Worm (Caenorhabditis elegans) whole organism, L3 larva: ENCODE measurements around the gene F53H4.4.

ENCODE experiments used
- R02D3.7 ChIP-seq: fragments of 150-350 bp; optimal IDR thresholded peaks from 2 replicates; lab custom pipeline; 2014; ENCODE audit warnings: missing biosample characterization, missing genetic modification characterization
- ZK546.5 ChIP-seq: sonication (generic microtip); optimal IDR thresholded peaks from 2 replicates; lab custom pipeline; 2017; ENCODE audit warnings: missing biosample characterization, missing genetic modification characterization
- aly-2 ChIP-seq: fragments of 150-350 bp; optimal IDR thresholded peaks from 2 replicates; lab custom pipeline; 2014; ENCODE audit warnings: missing biosample characterization, missing genetic modification characterization
- ceh-16 ChIP-seq: sonication (generic microtip); optimal IDR thresholded peaks from 2 replicates; lab custom pipeline; 2017; ENCODE audit warnings: missing biosample characterization, missing genetic modification characterization
- ceh-28 ChIP-seq: fragments of 150-350 bp; optimal IDR thresholded peaks from 2 replicates; lab custom pipeline; 2014; ENCODE audit warnings: missing biosample characterization, missing genetic modification reagents, missing genetic modification characterization
- ceh-9 ChIP-seq: sonication (generic microtip); optimal IDR thresholded peaks from 2 replicates; lab custom pipeline; 2018; ENCODE audit warnings: missing biosample characterization, missing genetic modification characterization
- daf-12 ChIP-seq: fragments of 150-350 bp; optimal IDR thresholded peaks from 2 replicates; lab custom pipeline; 2014; ENCODE audit warnings: missing biosample characterization, missing genetic modification reagents, missing genetic modification characterization
- egl-27 ChIP-seq: sonication (generic microtip); optimal IDR thresholded peaks from 4 replicates; lab custom pipeline; 2017; ENCODE audit warnings: missing biosample characterization, missing genetic modification reagents, missing genetic modification characterization
- egl-5 ChIP-seq: fragments of 150-350 bp; optimal IDR thresholded peaks from 2 replicates; lab custom pipeline; 2017; ENCODE audit warnings: missing biosample characterization, missing genetic modification reagents, missing genetic modification characterization, inconsistent platforms
- elt-1 ChIP-seq: fragments of 150-350 bp; optimal IDR thresholded peaks from 2 replicates; lab custom pipeline; 2014; ENCODE audit warnings: missing biosample characterization, missing genetic modification characterization
- elt-2 ChIP-seq: sonication (generic microtip); optimal IDR thresholded peaks from 2 replicates; lab custom pipeline; 2016; ENCODE audit warnings: missing genetic modification reagents, mild to moderate bottlenecking, missing genetic modification characterization, missing compliant biosample characterization
- eor-1 ChIP-seq, 2 experiments: fragments of 150-350 bp; optimal IDR thresholded peaks; 2 replicates each; lab custom pipeline; 2014 to 2018; ENCODE audit warnings: missing biosample characterization in 2 of 2, missing genetic modification characterization in 2 of 2
- fkh-10 ChIP-seq: sonication (generic microtip); optimal IDR thresholded peaks from 2 replicates; lab custom pipeline; 2017; ENCODE audit warnings: missing biosample characterization, missing genetic modification reagents, missing genetic modification characterization
- fos-1 ChIP-seq: fragments of 150-350 bp; optimal IDR thresholded peaks from 2 replicates; lab custom pipeline; 2014; ENCODE audit warnings: missing biosample characterization, missing genetic modification characterization
- hmg-11 ChIP-seq: sonication (generic microtip); optimal IDR thresholded peaks from 2 replicates; lab custom pipeline; 2016; ENCODE audit warnings: missing genetic modification characterization, missing compliant biosample characterization
- jun-1 ChIP-seq: fragments of 150-350 bp; optimal IDR thresholded peaks from 2 replicates; lab custom pipeline; 2014; ENCODE audit warnings: missing biosample characterization, missing genetic modification reagents, missing genetic modification characterization
- lin-15B ChIP-seq: fragments of 150-350 bp; optimal IDR thresholded peaks from 2 replicates; lab custom pipeline; 2014; ENCODE audit warnings: missing biosample characterization, missing genetic modification characterization
- lin-39 ChIP-seq: fragments of 150-350 bp; optimal IDR thresholded peaks from 2 replicates; lab custom pipeline; 2018; ENCODE audit warnings: missing biosample characterization, missing genetic modification reagents, missing genetic modification characterization
- lsy-12 ChIP-seq: sonication (generic microtip); optimal IDR thresholded peaks from 2 replicates; lab custom pipeline; 2016; ENCODE audit warnings: mild to moderate bottlenecking, missing genetic modification characterization, missing compliant biosample characterization
- mdl-1 ChIP-seq: fragments of 150-350 bp; optimal IDR thresholded peaks from 2 replicates; lab custom pipeline; 2014; ENCODE audit warnings: missing biosample characterization, missing genetic modification characterization
- nfya-1 ChIP-seq: sonication (generic microtip); optimal IDR thresholded peaks from 2 replicates; lab custom pipeline; 2017; ENCODE audit warnings: missing genetic modification characterization, mild to moderate bottlenecking, missing compliant biosample characterization, antibody characterized with exemption, moderate library complexity; ENCODE audit not compliant: insufficient read depth
- nhr-11 ChIP-seq: fragments of 150-350 bp; optimal IDR thresholded peaks from 2 replicates; lab custom pipeline; 2014; ENCODE audit warnings: missing biosample characterization, missing genetic modification characterization
- nhr-12 ChIP-seq: fragments of 150-350 bp; optimal IDR thresholded peaks from 2 replicates; lab custom pipeline; 2014; ENCODE audit warnings: missing biosample characterization, missing genetic modification characterization
- nhr-23 ChIP-seq: fragments of 150-350 bp; optimal IDR thresholded peaks from 2 replicates; lab custom pipeline; 2014; ENCODE audit warnings: missing biosample characterization, missing genetic modification reagents, missing genetic modification characterization
- nhr-25 ChIP-seq: sonication (generic microtip); optimal IDR thresholded peaks from 2 replicates; lab custom pipeline; 2017; ENCODE audit warnings: missing biosample characterization, missing genetic modification characterization
- nhr-28 ChIP-seq: fragments of 150-350 bp; optimal IDR thresholded peaks from 2 replicates; lab custom pipeline; 2014; ENCODE audit warnings: missing biosample characterization, missing genetic modification characterization
- nhr-43 ChIP-seq: sonication (generic microtip); optimal IDR thresholded peaks from 2 replicates; lab custom pipeline; 2016; ENCODE audit warnings: mild to moderate bottlenecking, missing genetic modification characterization, missing compliant biosample characterization; ENCODE audit not compliant: poor library complexity, severe bottlenecking
- nhr-67 ChIP-seq: fragments of 150-350 bp; optimal IDR thresholded peaks from 2 replicates; lab custom pipeline; 2014; ENCODE audit warnings: missing biosample characterization, missing genetic modification characterization
- nhr-76 ChIP-seq: fragments of 150-350 bp; sonication (generic microtip); optimal IDR thresholded peaks from 5 replicates; lab custom pipeline; 2014; ENCODE audit warnings: missing biosample characterization, missing genetic modification characterization
- nhr-77 ChIP-seq: fragments of 150-350 bp; optimal IDR thresholded peaks from 2 replicates; lab custom pipeline; 2014; ENCODE audit warnings: missing biosample characterization, missing genetic modification characterization
- pha-4 ChIP-seq: fragments of 150-350 bp; optimal IDR thresholded peaks from 2 replicates; lab custom pipeline; 2014; ENCODE audit warnings: missing biosample characterization, missing genetic modification reagents, missing genetic modification characterization
- pqm-1 ChIP-seq: fragments of 150-350 bp; optimal IDR thresholded peaks from 2 replicates; lab custom pipeline; 2017; ENCODE audit warnings: missing biosample characterization, missing genetic modification characterization, inconsistent platforms
- sea-2 ChIP-seq: fragments of 150-350 bp; sonication (generic microtip); optimal IDR thresholded peaks from 4 replicates; lab custom pipeline; 2014; ENCODE audit warnings: missing biosample characterization, missing genetic modification reagents, missing genetic modification characterization
- snpc-4 ChIP-seq: fragments of 150-350 bp; optimal IDR thresholded peaks from 2 replicates; lab custom pipeline; 2014; ENCODE audit warnings: missing biosample characterization, missing genetic modification characterization
- tbx-2 ChIP-seq: sonication (generic microtip); optimal IDR thresholded peaks from 2 replicates; lab custom pipeline; 2016; ENCODE audit warnings: mild to moderate bottlenecking, missing genetic modification characterization, missing compliant biosample characterization
- unc-39 ChIP-seq: sonication (generic microtip); optimal IDR thresholded peaks from 4 replicates; lab custom pipeline; 2017; ENCODE audit warnings: missing biosample characterization, missing genetic modification characterization
- zag-1 ChIP-seq: fragments of 150-350 bp; optimal IDR thresholded peaks from 2 replicates; lab custom pipeline; 2014; ENCODE audit warnings: missing biosample characterization, missing genetic modification characterization
- ztf-11 ChIP-seq: fragments of 150-350 bp; optimal IDR thresholded peaks from 2 replicates; lab custom pipeline; 2014; ENCODE audit warnings: missing biosample characterization, missing genetic modification characterization

The F53H4.4 gene

DNA sequence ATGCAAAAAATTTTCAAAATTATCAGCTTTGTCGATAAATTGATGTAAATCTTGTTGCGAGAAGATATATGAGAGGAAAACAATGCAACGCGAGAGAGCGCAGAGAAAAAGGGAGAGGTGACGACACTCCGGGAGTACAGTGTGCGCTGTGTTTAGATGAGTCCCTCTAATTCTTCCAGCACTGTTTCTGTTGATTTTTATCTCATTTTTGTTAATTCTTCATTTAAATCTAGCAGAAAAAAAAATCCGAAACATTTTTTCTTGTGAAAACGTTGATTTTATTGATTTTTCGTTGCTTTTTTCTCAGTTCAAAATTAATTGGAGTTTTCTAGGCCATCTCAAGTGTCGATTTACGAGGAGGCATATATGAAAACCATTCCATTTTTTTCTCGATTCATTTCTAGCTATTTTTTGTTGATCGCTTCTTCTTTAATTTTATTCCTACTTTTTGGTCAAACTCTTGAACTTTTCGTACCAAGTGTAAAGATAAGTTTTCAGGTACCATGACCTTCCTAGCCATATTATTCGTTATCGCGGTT is 16.7 kb upstream of the F53H4.4 start, which contains the start of gene acl-1:
TSS of gene acl-1 (plus strand) at position 489 of the 539 bp plus-strand sequence.
- TF ChIP-seq tbx-2 (peak; percentile 43), fos-1 (tag; lab: Kevin White, UChicago) (peak; percentile 9), elt-2 (tag; lab: Kevin White, UChicago) (peak; percentile 34), pha-4 (peak; percentile 80), daf-12 (tag; lab: Kevin White, UChicago) (no peak), jun-1 (peak; percentile 4), R02D3.7 (tag; lab: Kevin White, UChicago) (peak; percentile 97), aly-2 (tag; lab: Kevin White, UChicago) (no peak), unc-39 (no peak), hmg-11 (tag; lab: Kevin White, UChicago) (peak; percentile 97), lsy-12 (tag; lab: Kevin White, UChicago) (peak; percentile 96), ceh-28 (tag; lab: Kevin White, UChicago) (peak; percentile 48), nhr-43 (tag; lab: Kevin White, UChicago) (peak; percentile 93), ceh-9 (tag; lab: Kevin White, UChicago) (no peak), nhr-67 (tag; lab: Kevin White, UChicago) (no peak), nhr-77 (no peak), ceh-16 (tag; lab: Kevin White, UChicago) (no peak), nfya-1 (peak; percentile 57), mdl-1 (tag; lab: Kevin White, UChicago) (peak; percentile 8), nhr-23 (peak; percentile 47), eor-1 (tag; optimal IDR thresholded peaks at IDR 0.05; lab: Kevin White, UChicago) (no peak), pqm-1 (tag; lab: Kevin White, UChicago) (no peak), sea-2 (no peak), ZK546.5 (no peak), ztf-11 (tag; lab: Kevin White, UChicago) (no peak), nhr-25 (tag; lab: Kevin White, UChicago) (peak; percentile 22), nhr-76 (tag; lab: Kevin White, UChicago) (no peak), snpc-4 (tag; lab: Kevin White, UChicago) (peak; percentile 62), egl-27 (tag; lab: Kevin White, UChicago) (no peak), lin-39 (tag; lab: Kevin White, UChicago) (peak; percentile 25), fkh-10 (peak; percentile 79), nhr-11 (tag; lab: Kevin White, UChicago) (no peak), zag-1 (peak; percentile 2), lin-15B (tag; lab: Kevin White, UChicago) (peak; percentile 82), nhr-28 (tag; lab: Kevin White, UChicago) (no peak)

ce11 chrX:15851013-15851412 is 15.2 kb upstream of the F53H4.4 start:
- TF ChIP-seq elt-1 (tag; lab: Kevin White, UChicago) (no peak), snpc-4 (tag; lab: Kevin White, UChicago) (peak; percentile 36)

ce11 chrX:15856853-15857252 is 9.3 kb upstream of the F53H4.4 start, which contains the start of gene F53H4.2:
F53H4.2 (plus strand) TSS chrX:15857153.
- TF ChIP-seq fos-1 (tag; lab: Kevin White, UChicago) (no peak), ceh-9 (tag; lab: Kevin White, UChicago) (no peak), snpc-4 (tag; lab: Kevin White, UChicago) (no peak), daf-12 (tag; lab: Kevin White, UChicago) (no peak), nhr-12 (tag; lab: Kevin White, UChicago) (no peak), elt-2 (tag; lab: Kevin White, UChicago) (no peak), lin-15B (tag; lab: Kevin White, UChicago) (no peak), egl-5 (no peak), nhr-23 (no peak), nhr-11 (tag; lab: Kevin White, UChicago) (no peak), egl-27 (tag; lab: Kevin White, UChicago) (no peak), nhr-77 (no peak), ZK546.5 (no peak), nhr-25 (tag; lab: Kevin White, UChicago) (no peak), mdl-1 (tag; lab: Kevin White, UChicago) (no peak), hmg-11 (tag; lab: Kevin White, UChicago) (no peak), nhr-28 (tag; lab: Kevin White, UChicago) (no peak)
